Worm (Caenorhabditis elegans) whole organism, midembryonic: Measurements from ENCODE around the gene F08C6.18.

Experiments
- cog-1 ChIP-seq: sonication (generic microtip); optimal IDR thresholded peaks from 2 replicates; lab custom pipeline; 2016; ENCODE audit warnings: missing genetic modification characterization, missing compliant biosample characterization
- tab-1 ChIP-seq: fragments of 200-800 bp; sonication (Bioruptor generic); IDR thresholded peaks from 2 replicates; pipeline ENCODE4 v1.3.6; 2022; ENCODE audit warnings: missing genetic modification characterization, missing compliant biosample characterization
- ztf-29 ChIP-seq: fragments of 200-800 bp; sonication (Bioruptor generic); IDR thresholded peaks from 2 replicates; pipeline ENCODE4 v1.3.6; 2022; ENCODE audit warnings: missing genetic modification reagents, missing genetic modification characterization, missing compliant biosample characterization

ce11 chrX:7614466-7614865 is 41.0 kb upstream of the F08C6.18 start:
- TF ChIP-seq cog-1 (tag; lab: Kevin White, UChicago) (no peak), tab-1 (GFP tag; lab: Robert Waterston, UW) (no peak), ztf-29 (no peak)
